Fruit fly (Drosophila melanogaster) whole organism, larva: ENCODE data around the gene CG45307.
A peak's percentile ranks its signal among the peaks of the same experiment; 100 is the strongest.

Experiments used
- noc ChIP-seq: fragments of 200-800 bp; sonication (Bioruptor generic); optimal IDR thresholded peaks from 3 replicates; lab custom pipeline; 2019; ENCODE audit warnings: missing biosample characterization, mild to moderate bottlenecking, missing genetic modification characterization, moderate library complexity

The CG45307 gene

DNA sequence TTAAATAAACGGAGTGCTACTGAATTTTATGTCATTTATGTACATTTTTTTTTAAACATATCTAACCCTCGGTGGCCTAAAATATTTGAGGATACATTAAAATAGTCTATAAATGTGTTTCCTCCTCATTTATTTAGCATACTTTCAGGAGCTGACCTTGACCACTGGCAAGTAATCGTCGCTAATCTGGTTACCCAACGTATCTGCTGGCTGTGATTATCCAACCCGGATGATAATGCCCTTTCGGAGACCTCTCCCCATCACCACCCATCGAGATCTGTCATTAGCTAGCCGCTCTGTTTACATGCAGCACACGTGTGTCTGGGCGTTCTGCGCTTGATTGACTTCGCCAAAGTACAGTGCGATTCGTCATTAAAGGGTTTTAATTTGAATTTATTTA, 44.4 kb downstream of the CG45307 start:
- no peak for TF ChIP-seq noc (tag; lab: Kevin White, UChicago)

DNA sequence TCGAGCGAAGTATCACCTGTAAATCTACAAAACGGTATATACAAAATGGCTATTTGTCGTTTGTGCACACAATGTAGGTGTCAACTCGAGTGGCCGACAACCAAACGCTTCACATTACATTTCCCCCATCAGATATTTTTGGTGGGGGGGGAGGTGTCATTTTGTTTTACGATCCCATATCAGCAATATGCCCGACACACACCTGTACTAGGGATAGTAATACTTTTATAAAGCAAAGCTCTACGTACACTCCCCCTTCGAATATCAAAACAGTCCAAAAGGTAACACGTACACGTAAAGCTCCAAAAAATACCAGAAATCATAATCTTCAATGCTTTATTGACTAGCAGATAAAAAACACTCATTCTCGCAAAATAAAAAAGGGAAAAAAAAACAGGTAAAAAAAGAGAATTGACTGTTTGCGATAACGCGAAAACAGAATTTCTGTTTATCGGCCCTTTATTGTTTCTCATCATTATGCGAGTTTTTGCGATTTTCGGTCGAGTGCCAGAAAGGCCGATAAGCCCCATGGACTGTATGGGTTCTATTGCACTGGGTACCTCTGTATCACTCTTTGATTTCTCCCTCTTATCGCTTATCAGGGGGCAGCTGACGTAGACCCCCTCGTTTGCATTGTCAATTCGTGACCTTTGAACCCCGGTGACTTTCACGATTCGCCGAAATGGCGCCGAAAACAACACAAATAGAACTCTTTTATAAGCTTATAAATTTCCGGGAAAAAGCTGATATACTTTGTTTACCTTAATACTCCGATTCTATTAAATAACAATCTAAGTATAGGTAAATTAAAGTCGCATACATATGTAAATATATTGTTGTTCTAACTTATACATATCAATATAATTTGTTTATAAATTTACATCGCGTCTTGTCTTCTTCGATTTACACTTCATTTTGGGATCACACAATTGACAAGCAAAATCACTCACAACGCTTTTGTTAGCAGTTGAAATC, 47.0 kb downstream of the CG45307 start, which contains the start of gene CatB:
TSS of gene CatB (plus strand) at position 925 of the 975 bp plus-strand sequence.
- peak; percentile 72 for TF ChIP-seq noc (tag; lab: Kevin White, UChicago)

DNA sequence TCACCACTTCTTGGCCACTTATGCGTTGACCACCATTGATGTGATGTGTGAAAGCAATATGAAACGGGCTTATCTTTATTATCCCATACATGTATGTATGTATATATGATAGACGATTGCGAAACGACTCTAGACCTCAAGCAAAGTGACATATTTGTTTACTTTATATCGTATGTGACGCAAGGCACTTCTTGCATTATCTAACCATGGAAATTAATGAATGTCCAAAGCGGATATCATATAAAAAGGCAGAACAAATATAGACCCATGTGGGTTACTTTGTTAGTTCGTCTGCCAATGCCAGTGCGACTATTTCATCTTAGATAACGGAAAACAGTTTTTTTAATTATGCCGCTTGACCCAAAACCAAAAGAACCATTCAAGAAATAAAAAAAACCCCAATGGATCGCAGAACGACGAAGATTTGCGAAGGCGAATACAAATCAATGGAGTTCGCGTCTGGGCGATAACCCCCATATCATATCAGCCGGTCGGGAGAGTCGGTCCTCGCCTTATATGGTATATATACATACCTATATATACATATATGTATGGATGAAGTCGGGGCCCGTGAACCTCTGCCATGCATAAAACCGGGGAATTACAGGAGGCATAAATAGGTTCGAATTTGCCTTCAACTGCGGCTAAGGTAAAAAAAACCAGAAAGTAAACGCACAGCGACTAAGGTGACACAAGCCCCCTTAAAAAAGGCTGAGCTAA, 48.9 kb downstream of the CG45307 start:
- TF ChIP-seq noc (tag; lab: Kevin White, UChicago) = no peak
